Worm (Caenorhabditis elegans) whole organism, L4/young adult: Measurements from ENCODE around the gene col-69.

ENCODE experiments used
- W03F9.2 ChIP-seq: fragments of 150-350 bp; optimal IDR thresholded peaks from 2 replicates; lab custom pipeline; 2014; ENCODE audit warnings: missing biosample characterization, missing genetic modification characterization
- dao-5 ChIP-seq: sonication (generic microtip); optimal IDR thresholded peaks from 2 replicates; lab custom pipeline; 2016; ENCODE audit warnings: missing genotype, missing genetic modification characterization, moderate library complexity, missing compliant biosample characterization
- him-1 ChIP-seq: sonication (generic microtip); optimal IDR thresholded peaks from 2 replicates; lab custom pipeline; 2016; ENCODE audit warnings: missing genotype, missing genetic modification reagents, missing genetic modification characterization, missing compliant biosample characterization

Gene col-69

DNA sequence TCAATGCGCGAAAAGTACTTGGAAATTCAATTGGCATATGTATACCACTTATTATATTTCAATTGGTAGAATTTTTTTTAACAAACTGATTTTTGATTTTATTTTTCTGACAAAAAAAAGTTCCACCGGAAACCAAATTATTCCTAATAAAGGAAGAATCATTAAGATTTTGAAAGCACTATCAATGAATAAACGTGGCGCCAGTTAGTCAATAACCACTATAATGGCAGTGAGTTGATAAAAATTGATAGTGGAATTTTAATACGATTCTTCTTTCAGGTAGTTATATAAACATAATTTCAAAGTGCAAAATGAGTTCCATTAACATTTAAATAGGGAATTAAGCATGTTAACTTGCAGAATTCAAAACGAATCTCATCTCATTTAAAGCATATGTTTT lies at the start of gene col-69:
col-69 (minus strand) TSS at position 101 of the 400 bp plus-strand sequence.
- TF ChIP-seq W03F9.2 (tag; lab: Kevin White, UChicago) = no peak
- TF ChIP-seq dao-5 = no peak
- TF ChIP-seq him-1 (tag; lab: Kevin White, UChicago) = no peak

DNA sequence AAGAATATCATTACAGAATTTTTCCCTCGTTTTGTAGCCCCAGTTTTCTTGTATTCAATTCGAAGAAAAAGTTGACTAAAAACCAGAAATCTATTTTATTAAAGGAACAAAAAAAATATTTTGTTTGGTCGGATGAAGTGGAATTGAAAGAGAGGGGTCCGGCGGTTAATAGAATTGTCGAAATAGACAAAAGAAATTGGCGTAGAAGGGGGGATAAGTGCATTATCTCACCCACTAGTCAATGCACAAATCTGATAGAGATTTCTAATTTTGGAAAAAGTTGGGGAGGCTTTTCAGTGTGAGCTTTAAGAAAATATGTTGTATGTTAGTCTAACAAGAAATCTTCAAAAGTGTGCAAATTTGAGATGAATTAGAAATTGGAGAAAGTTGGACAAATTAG lies 48.9 kb upstream of the col-69 start:
- TF ChIP-seq W03F9.2 (tag; lab: Kevin White, UChicago) = no peak
- TF ChIP-seq him-1 (tag; lab: Kevin White, UChicago) = no peak
- no peak for TF ChIP-seq dao-5

- TF ChIP-seq dao-5 (no peak), him-1 (tag; lab: Kevin White, UChicago) (no peak), W03F9.2 (tag; lab: Kevin White, UChicago) (no peak)
Observed at ce11 chrII:349749-350148, 44.2 kb upstream of the col-69 start.

DNA sequence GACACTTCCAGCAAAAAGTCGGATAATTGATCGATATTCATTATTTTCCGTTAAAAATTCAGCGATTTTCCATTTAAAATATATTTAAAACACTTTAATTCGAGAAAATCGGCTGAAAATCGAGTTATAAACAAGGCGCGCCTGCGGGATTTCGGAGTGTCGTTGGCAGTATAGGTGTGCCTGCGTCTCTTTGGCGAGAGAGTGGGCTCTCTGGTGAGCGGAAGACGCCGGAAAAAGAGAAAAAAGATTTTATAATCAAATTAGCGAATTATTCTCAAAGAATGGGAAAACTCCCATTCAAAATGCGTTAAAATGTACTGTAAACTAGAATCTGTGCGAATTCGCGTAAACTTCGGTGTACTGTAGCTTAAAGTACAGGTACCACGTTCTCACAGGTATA lies 42.2 kb upstream of the col-69 start, which contains the start of gene D1069.3:
D1069.3 (minus strand) TSS at position 158 of the 400 bp plus-strand sequence.
- no peak for TF ChIP-seq him-1 (tag; lab: Kevin White, UChicago)

DNA sequence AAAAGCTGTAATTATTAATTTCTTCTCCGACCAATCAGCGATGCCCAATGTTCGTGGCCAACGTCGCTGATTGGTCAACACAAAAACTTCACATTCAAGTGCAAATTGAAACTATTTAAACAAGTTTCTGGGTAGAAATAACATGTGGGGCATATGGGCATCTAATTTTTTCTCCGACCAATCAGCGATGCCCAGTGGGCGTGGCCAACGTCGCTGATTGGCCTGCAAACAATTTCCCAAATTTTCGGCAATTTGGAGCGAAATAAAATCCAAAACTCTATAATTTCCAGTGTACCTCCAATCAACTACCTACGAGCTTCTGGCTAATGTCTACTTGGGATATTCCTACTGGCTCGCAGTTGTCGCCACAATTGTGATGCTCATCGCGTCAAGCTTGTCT lies 35.7 kb upstream of the col-69 start:
- TF ChIP-seq dao-5 (no peak), W03F9.2 (tag; lab: Kevin White, UChicago) (no peak), him-1 (tag; lab: Kevin White, UChicago) (no peak)

ce11 chrII:340714-341113 lies 35.2 kb upstream of the col-69 start:
- TF ChIP-seq W03F9.2 (tag; lab: Kevin White, UChicago) (no peak), dao-5 (no peak), him-1 (tag; lab: Kevin White, UChicago) (no peak)

ce11 chrII:340224-340623 lies 34.7 kb upstream of the col-69 start, which contains the start of gene clc-31:
clc-31 (plus strand) TSS chrII:340524.
- no peak for TF ChIP-seq W03F9.2 (tag; lab: Kevin White, UChicago)
- TF ChIP-seq dao-5 = no peak
- no peak for TF ChIP-seq him-1 (tag; lab: Kevin White, UChicago)

DNA sequence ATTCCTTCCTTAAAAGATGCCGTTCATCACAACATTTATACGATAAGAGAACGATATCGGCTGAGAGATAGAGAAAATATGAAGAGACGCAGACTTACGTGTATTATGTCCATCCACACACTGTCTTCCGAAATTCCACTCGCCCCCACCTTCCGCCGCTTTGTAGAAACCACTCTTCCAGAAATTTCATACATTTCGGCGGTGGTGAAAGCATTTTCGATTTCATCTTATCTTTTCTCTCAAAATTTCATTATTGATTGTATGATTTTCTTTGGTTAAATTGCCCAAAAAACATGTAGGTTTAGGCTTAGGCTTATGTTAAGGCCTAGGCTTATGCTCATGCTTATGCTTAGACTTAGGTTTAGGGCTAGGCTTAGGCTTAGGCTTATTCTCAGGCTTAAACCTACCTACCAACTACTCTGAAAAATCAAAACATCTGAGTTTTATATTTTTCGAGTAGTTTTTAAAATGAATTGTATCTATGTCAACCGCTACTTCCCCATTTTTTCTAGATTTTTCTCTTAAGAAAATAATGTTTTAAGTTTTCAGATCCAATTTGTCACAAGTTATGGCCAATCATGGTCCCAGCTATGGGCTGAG lies 31.8 kb upstream of the col-69 start, which contains the start of gene cpn-2:
cpn-2 (plus strand) TSS at position 550 of the 600 bp plus-strand sequence.
- TF ChIP-seq him-1 (tag; lab: Kevin White, UChicago) (no peak), W03F9.2 (tag; lab: Kevin White, UChicago) (no peak), dao-5 (no peak)

- no peak for TF ChIP-seq W03F9.2 (tag; lab: Kevin White, UChicago)
- TF ChIP-seq him-1 (tag; lab: Kevin White, UChicago) = no peak
- TF ChIP-seq dao-5 = no peak
Observed at ce11 chrII:334828-335227, 29.3 kb upstream of the col-69 start.

DNA sequence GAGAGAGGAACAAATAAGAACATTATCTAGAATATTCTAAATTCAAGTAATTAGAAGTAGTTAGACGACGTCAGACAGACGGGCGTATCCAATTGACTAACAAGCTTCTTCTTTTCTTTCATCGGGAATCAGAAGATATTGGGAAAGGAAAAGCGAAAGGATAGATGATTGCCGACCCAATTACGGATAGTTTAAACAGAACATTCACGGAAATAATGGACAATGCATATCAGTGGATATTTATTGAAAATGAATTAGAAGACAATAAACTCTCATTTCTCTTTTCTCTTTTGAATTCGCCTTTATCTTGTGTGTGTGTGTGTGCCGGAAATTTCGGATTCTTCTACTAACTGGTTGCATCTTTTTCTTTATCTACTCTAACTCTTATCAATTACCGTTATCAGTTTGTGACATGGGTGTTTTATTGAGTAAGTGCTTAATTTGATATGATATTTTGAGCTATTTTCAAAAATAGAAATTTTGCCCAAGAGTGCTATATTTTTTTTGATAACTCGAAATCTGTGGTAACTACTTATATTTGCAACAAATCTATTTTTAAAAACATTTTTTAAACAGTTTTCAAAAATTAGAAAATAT lies 28.4 kb upstream of the col-69 start:
- TF ChIP-seq him-1 (tag; lab: Kevin White, UChicago) (no peak), W03F9.2 (tag; lab: Kevin White, UChicago) (no peak), dao-5 (no peak)

DNA sequence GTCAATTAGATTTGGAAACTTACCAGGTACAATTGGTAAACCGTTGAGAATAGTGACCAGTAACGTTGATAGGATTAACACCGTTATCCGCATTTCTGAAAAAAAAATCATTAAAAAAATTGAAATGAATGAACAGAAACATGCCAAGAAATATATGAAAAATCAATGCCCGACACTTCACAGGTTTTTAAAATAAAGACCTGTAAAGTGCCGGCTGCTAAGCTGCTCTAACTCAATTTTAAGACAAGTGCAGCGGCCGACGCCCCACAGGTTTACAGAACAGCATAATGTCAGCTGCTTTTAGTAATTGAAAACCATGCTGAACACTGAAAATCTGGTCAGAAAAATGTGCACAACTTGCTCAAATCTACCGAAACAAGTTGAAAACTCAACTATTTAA lies 26.9 kb upstream of the col-69 start, which contains the start of gene cbn-1:
cbn-1 (minus strand) TSS at position 101 of the 400 bp plus-strand sequence.
- TF ChIP-seq him-1 (tag; lab: Kevin White, UChicago) (no peak), W03F9.2 (tag; lab: Kevin White, UChicago) (no peak), dao-5 (no peak)

ce11 chrII:325639-326350 lies 20.2 kb upstream of the col-69 start, which contains the start of gene sgcb-1:
sgcb-1 (plus strand) TSS chrII:326300.
- no peak for TF ChIP-seq W03F9.2 (tag; lab: Kevin White, UChicago)
- no peak for TF ChIP-seq dao-5
- TF ChIP-seq him-1 (tag; lab: Kevin White, UChicago) = no peak

- TF ChIP-seq him-1 (tag; lab: Kevin White, UChicago) (no peak), W03F9.2 (tag; lab: Kevin White, UChicago) (no peak), dao-5 (no peak)
Observed at ce11 chrII:323048-323776, 17.7 kb upstream of the col-69 start, which contains the start of gene K01A2.10. K01A2.10 (minus strand) TSS chrII:323098.
